Worm (Caenorhabditis elegans) whole organism, late embryonic: Measurements from ENCODE around the gene Y61A9LA.10.

ENCODE experiments used
- C08G9.2 ChIP-seq: sonication (generic microtip); optimal IDR thresholded peaks from 2 replicates; lab custom pipeline; 2016; ENCODE audit warnings: mild to moderate bottlenecking, missing genetic modification characterization, moderate library complexity, missing compliant biosample characterization
- F13H6.1 ChIP-seq: sonication (generic microtip); optimal IDR thresholded peaks from 2 replicates; lab custom pipeline; 2016; ENCODE audit warnings: missing genetic modification characterization, missing compliant biosample characterization
- K02D7.2 ChIP-seq: sonication (generic microtip); optimal IDR thresholded peaks from 2 replicates; lab custom pipeline; 2017; ENCODE audit warnings: mild to moderate bottlenecking, missing genetic modification characterization, missing compliant biosample characterization
- K09A11.1 ChIP-seq: sonication (generic microtip); optimal IDR thresholded peaks from 2 replicates; lab custom pipeline; 2017; ENCODE audit warnings: antibody characterized with exemption, mild to moderate bottlenecking, missing genetic modification characterization, missing compliant biosample characterization; ENCODE audit not compliant: insufficient read depth
- T23F11.4 ChIP-seq: fragments of 200-800 bp; sonication (Bioruptor generic); optimal IDR thresholded peaks from 2 replicates; lab custom pipeline; 2018; ENCODE audit warnings: mild to moderate bottlenecking, missing genetic modification characterization, missing compliant biosample characterization
- Y22D7AL.16 ChIP-seq: sonication (generic microtip); optimal IDR thresholded peaks from 2 replicates; lab custom pipeline; 2016; ENCODE audit warnings: missing genetic modification characterization, missing compliant biosample characterization
- ahr-1 ChIP-seq: sonication (generic microtip); optimal IDR thresholded peaks from 2 replicates; lab custom pipeline; 2016; ENCODE audit warnings: missing genetic modification characterization, missing compliant biosample characterization
- ceh-14 ChIP-seq: sonication (generic microtip); optimal IDR thresholded peaks from 2 replicates; lab custom pipeline; 2016; ENCODE audit warnings: missing genotype, missing genetic modification characterization, missing compliant biosample characterization
- ceh-18 ChIP-seq: sonication (generic microtip); optimal IDR thresholded peaks from 2 replicates; lab custom pipeline; 2016; ENCODE audit warnings: missing genetic modification characterization, missing compliant biosample characterization
- ceh-19 ChIP-seq: fragments of 200-800 bp; sonication (Bioruptor generic); optimal IDR thresholded peaks from 2 replicates; lab custom pipeline; 2018; ENCODE audit warnings: mild to moderate bottlenecking, missing genetic modification characterization, missing compliant biosample characterization
- ceh-2 ChIP-seq: sonication (generic microtip); optimal IDR thresholded peaks from 2 replicates; lab custom pipeline; 2016; ENCODE audit warnings: missing genotype, missing genetic modification characterization, missing compliant biosample characterization
- ceh-31 ChIP-seq: sonication (generic microtip); optimal IDR thresholded peaks from 2 replicates; lab custom pipeline; 2016; ENCODE audit warnings: missing genetic modification characterization, missing compliant biosample characterization
- ceh-34 ChIP-seq: sonication (generic microtip); optimal IDR thresholded peaks from 2 replicates; lab custom pipeline; 2016; ENCODE audit warnings: mild to moderate bottlenecking, missing genetic modification characterization, missing compliant biosample characterization
- ceh-45 ChIP-seq: fragments of 200-800 bp; sonication (Bioruptor generic); IDR thresholded peaks from 2 replicates; pipeline ENCODE4 v1.3.6; 2022; ENCODE audit warnings: missing genetic modification reagents, missing genetic modification characterization, missing compliant biosample characterization
- ceh-48 ChIP-seq: sonication (generic microtip); optimal IDR thresholded peaks from 2 replicates; lab custom pipeline; 2016; ENCODE audit warnings: missing genetic modification characterization, inconsistent platforms, missing compliant biosample characterization
- ceh-6 ChIP-seq: fragments of 200-800 bp; sonication (Bioruptor generic); optimal IDR thresholded peaks from 2 replicates; lab custom pipeline; 2018; ENCODE audit warnings: mild to moderate bottlenecking, missing genetic modification characterization, missing compliant biosample characterization
- ceh-9 ChIP-seq: sonication (generic microtip); optimal IDR thresholded peaks from 2 replicates; lab custom pipeline; 2016; ENCODE audit warnings: mild to moderate bottlenecking, missing genetic modification characterization, inconsistent platforms, missing compliant biosample characterization
- che-1 ChIP-seq: sonication (generic microtip); optimal IDR thresholded peaks from 2 replicates; lab custom pipeline; 2016; ENCODE audit warnings: mild to moderate bottlenecking, missing genetic modification characterization, missing compliant biosample characterization
- dmd-4 ChIP-seq: sonication (generic microtip); optimal IDR thresholded peaks from 2 replicates; lab custom pipeline; 2016; ENCODE audit warnings: borderline replicate concordance, missing genetic modification characterization, missing compliant biosample characterization
- dve-1 ChIP-seq: sonication (generic microtip); optimal IDR thresholded peaks from 2 replicates; lab custom pipeline; 2017; ENCODE audit warnings: antibody characterized with exemption, mild to moderate bottlenecking, missing genetic modification characterization, missing compliant biosample characterization
- gmeb-2 ChIP-seq: sonication (generic microtip); optimal IDR thresholded peaks from 2 replicates; lab custom pipeline; 2016; ENCODE audit warnings: missing genetic modification characterization, inconsistent platforms, missing compliant biosample characterization
- hlh-13 ChIP-seq: fragments of 200-800 bp; sonication (Bioruptor generic); optimal IDR thresholded peaks from 2 replicates; lab custom pipeline; 2018; ENCODE audit warnings: mild to moderate bottlenecking, missing genetic modification characterization, missing compliant biosample characterization
- hlh-30 ChIP-seq: sonication (generic microtip); optimal IDR thresholded peaks from 2 replicates; lab custom pipeline; 2017; ENCODE audit warnings: antibody characterized with exemption, missing genetic modification characterization, missing compliant biosample characterization; ENCODE audit not compliant: insufficient read depth
- hlh-6 ChIP-seq: sonication (generic microtip); optimal IDR thresholded peaks from 2 replicates; lab custom pipeline; 2016; ENCODE audit warnings: missing genotype, missing genetic modification characterization, missing compliant biosample characterization
- hlh-8 ChIP-seq: sonication (generic microtip); optimal IDR thresholded peaks from 2 replicates; lab custom pipeline; 2016; ENCODE audit warnings: missing genotype, missing genetic modification characterization, missing compliant biosample characterization
- lim-6 ChIP-seq: sonication (generic microtip); optimal IDR thresholded peaks from 2 replicates; lab custom pipeline; 2016; ENCODE audit warnings: missing genetic modification characterization, missing compliant biosample characterization
- lin-11 ChIP-seq: fragments of 200-800 bp; sonication (Bioruptor generic); optimal IDR thresholded peaks from 2 replicates; lab custom pipeline; 2018; ENCODE audit warnings: mild to moderate bottlenecking, missing genetic modification characterization, missing compliant biosample characterization
- madf-2 ChIP-seq: sonication (generic microtip); optimal IDR thresholded peaks from 2 replicates; lab custom pipeline; 2017; ENCODE audit warnings: missing genetic modification characterization, missing compliant biosample characterization
- mec-3 ChIP-seq: sonication (generic microtip); optimal IDR thresholded peaks from 2 replicates; lab custom pipeline; 2016; ENCODE audit warnings: borderline replicate concordance, missing genetic modification characterization, missing compliant biosample characterization
- nfya-1 ChIP-seq: sonication (generic microtip); optimal IDR thresholded peaks from 2 replicates; lab custom pipeline; 2017; ENCODE audit warnings: missing genetic modification characterization, mild to moderate bottlenecking, missing compliant biosample characterization, antibody characterized with exemption, moderate library complexity
- pax-1 ChIP-seq: fragments of 150-350 bp; optimal IDR thresholded peaks from 2 replicates; lab custom pipeline; 2014; ENCODE audit warnings: missing biosample characterization, missing genetic modification characterization
- pqm-1 ChIP-seq: sonication (generic microtip); optimal IDR thresholded peaks from 2 replicates; lab custom pipeline; 2016; ENCODE audit warnings: missing genetic modification characterization, missing compliant biosample characterization
- pros-1 ChIP-seq: fragments of 150-350 bp; optimal IDR thresholded peaks from 2 replicates; lab custom pipeline; 2014; ENCODE audit warnings: missing biosample characterization, missing genetic modification reagents, missing genetic modification characterization
- ref-2 ChIP-seq: sonication (generic microtip); optimal IDR thresholded peaks from 2 replicates; lab custom pipeline; 2016; ENCODE audit warnings: missing genetic modification characterization, missing compliant biosample characterization
- sox-2 ChIP-seq: fragments of 200-800 bp; sonication (Bioruptor generic); IDR thresholded peaks from 2 replicates; pipeline ENCODE4 v1.3.6; 2022; ENCODE audit warnings: missing genetic modification reagents, missing genetic modification characterization, missing compliant biosample characterization
- sox-4 ChIP-seq: sonication (generic microtip); optimal IDR thresholded peaks from 2 replicates; lab custom pipeline; 2017; ENCODE audit warnings: mild to moderate bottlenecking, missing genetic modification characterization, inconsistent platforms, missing compliant biosample characterization
- tbx-2 ChIP-seq: sonication (generic microtip); optimal IDR thresholded peaks from 2 replicates; lab custom pipeline; 2016; ENCODE audit warnings: missing genetic modification characterization, missing compliant biosample characterization
- unc-42 ChIP-seq: sonication (generic microtip); optimal IDR thresholded peaks from 2 replicates; lab custom pipeline; 2016; ENCODE audit warnings: missing genotype, missing genetic modification characterization, missing compliant biosample characterization
- ztf-16 ChIP-seq: sonication (generic microtip); optimal IDR thresholded peaks from 2 replicates; lab custom pipeline; 2017; ENCODE audit warnings: missing genetic modification characterization, missing compliant biosample characterization

Y61A9LA.10 gene

ce11 chrV:4648527-4648926, 32.9 kb upstream of the Y61A9LA.10 start, which contains the start of gene F41F3.8:
Gene F41F3.8, plus strand, starts transcription at chrV:4648827.
- TF ChIP-seq sox-4 (tag; lab: Kevin White, UChicago) (no peak), che-1 (tag; lab: Kevin White, UChicago) (no peak), ahr-1 (tag; lab: Kevin White, UChicago) (no peak), Y22D7AL.16 (tag; lab: Kevin White, UChicago) (no peak), mec-3 (tag; lab: Kevin White, UChicago) (no peak), lim-6 (tag; lab: Kevin White, UChicago) (no peak), dve-1 (tag; lab: Kevin White, UChicago) (no peak), ceh-19 (GFP tag; lab: Kevin White, UChicago) (no peak), pax-1 (tag; lab: Kevin White, UChicago) (no peak), ref-2 (tag; lab: Kevin White, UChicago) (no peak), pqm-1 (tag; lab: Kevin White, UChicago) (no peak), tbx-2 (tag; lab: Kevin White, UChicago) (no peak), nfya-1 (tag; lab: Kevin White, UChicago) (no peak), K09A11.1 (no peak), hlh-6 (tag; lab: Kevin White, UChicago) (no peak), T23F11.4 (GFP tag; lab: Kevin White, UChicago) (no peak)

ce11 chrV:4647857-4648256, 32.2 kb upstream of the Y61A9LA.10 start, which contains the start of gene F41F3.3:
Gene F41F3.3, minus strand, starts transcription at chrV:4648239.
- TF ChIP-seq dmd-4 (peak; percentile 25), ceh-2 (tag; lab: Kevin White, UChicago) (peak; percentile 24), sox-4 (tag; lab: Kevin White, UChicago) (peak; percentile 43), ztf-16 (peak; percentile 70), F13H6.1 (tag; lab: Kevin White, UChicago) (peak; percentile 49), T23F11.4 (GFP tag; lab: Kevin White, UChicago) (peak; percentile 93), gmeb-2 (tag; lab: Kevin White, UChicago) (peak; percentile 24), ceh-31 (tag; lab: Kevin White, UChicago) (peak; percentile 21), madf-2 (tag; lab: Kevin White, UChicago) (peak; percentile 42), pax-1 (tag; lab: Kevin White, UChicago) (no peak), ceh-9 (tag; lab: Kevin White, UChicago) (no peak), lim-6 (tag; lab: Kevin White, UChicago) (no peak), K02D7.2 (peak; percentile 15), ceh-45 (GFP tag; lab: Robert Waterston, UW) (0 out of 2 replicates have a peak, but pooled peaks have one; percentile 29), ceh-6 (GFP tag; lab: Kevin White, UChicago) (peak; percentile 32), ceh-34 (tag; lab: Kevin White, UChicago) (no peak), ref-2 (tag; lab: Kevin White, UChicago) (peak; percentile 50), mec-3 (tag; lab: Kevin White, UChicago) (peak; percentile 67), ceh-14 (tag; lab: Kevin White, UChicago) (peak; percentile 29), lin-11 (tag; lab: Kevin White, UChicago) (peak; percentile 1)

- TF ChIP-seq hlh-8 (tag; lab: Kevin White, UChicago) (no peak), lin-11 (tag; lab: Kevin White, UChicago) (no peak), hlh-6 (tag; lab: Kevin White, UChicago) (no peak), hlh-30 (tag; lab: Kevin White, UChicago) (no peak), pqm-1 (tag; lab: Kevin White, UChicago) (no peak), K09A11.1 (no peak), unc-42 (tag; lab: Kevin White, UChicago) (no peak), che-1 (tag; lab: Kevin White, UChicago) (no peak)
Observed at ce11 chrV:4647279-4647819, 31.7 kb upstream of the Y61A9LA.10 start.

ce11 chrV:4642691-4643090, 27.1 kb upstream of the Y61A9LA.10 start, which contains the start of gene soc-1:
Gene soc-1, plus strand, starts transcription at chrV:4642952.
- no peak for TF ChIP-seq ceh-18
- no peak for TF ChIP-seq mec-3 (tag; lab: Kevin White, UChicago)
- no peak for TF ChIP-seq hlh-13 (GFP tag; lab: Kevin White, UChicago)
- TF ChIP-seq sox-2 (GFP tag; lab: Robert Waterston, UW) = no peak
- no peak for TF ChIP-seq ceh-48 (tag; lab: Kevin White, UChicago)
- TF ChIP-seq pros-1 (tag; lab: Kevin White, UChicago) = no peak
- no peak for TF ChIP-seq C08G9.2
- no peak for TF ChIP-seq ceh-14 (tag; lab: Kevin White, UChicago)
